Fruit fly (Drosophila melanogaster) whole organism, pupa: ENCODE results near the gene CG3513.

Experiments
- CG10348 ChIP-seq: fragments of 200-800 bp; sonication (Bioruptor generic); IDR thresholded peaks from 2 replicates; pipeline ENCODE4 v1.3.6; 2022; ENCODE audit warnings: missing biosample characterization, missing genetic modification characterization
- CG12605 ChIP-seq: fragments of 200-800 bp; sonication (Bioruptor generic); IDR thresholded peaks from 2 replicates; pipeline ENCODE4 v1.3.6; 2022; ENCODE audit warnings: missing biosample characterization, missing genetic modification characterization
- CG13204 ChIP-seq: fragments of 200-800 bp; sonication (Bioruptor generic); optimal IDR thresholded peaks from 2 replicates; lab custom pipeline; 2018; ENCODE audit warnings: missing biosample characterization, mild to moderate bottlenecking, missing genetic modification characterization, moderate library complexity
- CG14655 ChIP-seq: fragments of 200-800 bp; sonication (Bioruptor generic); optimal IDR thresholded peaks from 3 replicates; lab custom pipeline; 2017; ENCODE audit warnings: mild to moderate bottlenecking, missing biosample characterization, missing genetic modification reagents, missing genetic modification characterization
- CG15710 ChIP-seq: fragments of 200-800 bp; sonication (Bioruptor generic); optimal IDR thresholded peaks from 2 replicates; lab custom pipeline; 2018; ENCODE audit warnings: missing biosample characterization, mild to moderate bottlenecking, missing genetic modification characterization, moderate library complexity
- CG17806 ChIP-seq: fragments of 200-800 bp; sonication (Bioruptor generic); optimal IDR thresholded peaks from 2 replicates; lab custom pipeline; 2018; ENCODE audit warnings: missing biosample characterization, mild to moderate bottlenecking, missing genetic modification characterization, moderate library complexity
- CG32121 ChIP-seq: fragments of 200-800 bp; sonication (Bioruptor generic); IDR thresholded peaks from 2 replicates; pipeline ENCODE4 v1.3.6; 2022; ENCODE audit warnings: missing biosample characterization, missing genetic modification characterization
- CG34367 ChIP-seq: fragments of 200-800 bp; sonication (Bioruptor generic); optimal IDR thresholded peaks from 2 replicates; lab custom pipeline; 2018; ENCODE audit warnings: missing biosample characterization, mild to moderate bottlenecking, missing genetic modification characterization
- CG4496 ChIP-seq: fragments of 200-800 bp; sonication (Bioruptor generic); IDR thresholded peaks from 3 replicates; pipeline ENCODE4 v1.3.6; 2022; ENCODE audit warnings: missing biosample characterization, missing genetic modification characterization
- CG8159 ChIP-seq: fragments of 200-800 bp; sonication (Bioruptor generic); optimal IDR thresholded peaks from 3 replicates; lab custom pipeline; 2018; ENCODE audit warnings: missing biosample characterization, mild to moderate bottlenecking, missing genetic modification characterization, moderate library complexity
- CG8301 ChIP-seq: fragments of 200-800 bp; sonication (Bioruptor generic); optimal IDR thresholded peaks from 2 replicates; lab custom pipeline; 2018; ENCODE audit warnings: missing biosample characterization, mild to moderate bottlenecking, missing genetic modification characterization
- CG9948 ChIP-seq: fragments of 200-800 bp; sonication (Bioruptor generic); optimal IDR thresholded peaks from 2 replicates; lab custom pipeline; 2018; ENCODE audit warnings: missing biosample characterization, mild to moderate bottlenecking, missing genetic modification characterization, moderate library complexity
- D1 ChIP-seq: fragments of 200-800 bp; sonication (Bioruptor generic); optimal IDR thresholded peaks from 2 replicates; lab custom pipeline; 2018; ENCODE audit warnings: missing biosample characterization, mild to moderate bottlenecking, missing genetic modification characterization, moderate library complexity
- EcR ChIP-seq: fragments of 200-800 bp; sonication (Bioruptor generic); optimal IDR thresholded peaks from 3 replicates; lab custom pipeline; 2019; ENCODE audit warnings: missing biosample characterization, missing genetic modification characterization, mild to moderate bottlenecking, moderate library complexity, missing genetic modification reagents
- Ets98B ChIP-seq: fragments of 200-800 bp; sonication (Bioruptor generic); IDR thresholded peaks from 2 replicates; pipeline ENCODE4 v1.3.6; 2022; ENCODE audit warnings: missing biosample characterization, missing genetic modification characterization
- Pif1A ChIP-seq: fragments of 200-800 bp; sonication (Bioruptor generic); optimal IDR thresholded peaks from 3 replicates; lab custom pipeline; 2016; ENCODE audit warnings: missing biosample characterization, missing genetic modification characterization
- Pif1B ChIP-seq: fragments of 200-800 bp; sonication (Bioruptor generic); optimal IDR thresholded peaks from 3 replicates; lab custom pipeline; 2016; ENCODE audit warnings: missing biosample characterization, missing genetic modification characterization
- Snoo ChIP-seq: fragments of 200-800 bp; sonication (Bioruptor generic); optimal IDR thresholded peaks from 3 replicates; lab custom pipeline; 2017; ENCODE audit warnings: missing biosample characterization, mild to moderate bottlenecking, missing genetic modification characterization, inconsistent platforms
- fd96Ca ChIP-seq: fragments of 200-800 bp; sonication (Bioruptor generic); IDR thresholded peaks from 3 replicates; pipeline ENCODE4 v1.3.6; 2022; ENCODE audit warnings: missing biosample characterization, missing genetic modification characterization
- gl ChIP-seq: fragments of 200-800 bp; sonication (Bioruptor generic); optimal IDR thresholded peaks from 2 replicates; lab custom pipeline; 2018; ENCODE audit warnings: missing biosample characterization, mild to moderate bottlenecking, missing genetic modification characterization
- rn ChIP-seq: fragments of 200-800 bp; sonication (Bioruptor generic); IDR thresholded peaks from 2 replicates; pipeline ENCODE4 v1.3.6; 2022; ENCODE audit warnings: missing biosample characterization, missing genetic modification characterization

Gene CG3513

DNA sequence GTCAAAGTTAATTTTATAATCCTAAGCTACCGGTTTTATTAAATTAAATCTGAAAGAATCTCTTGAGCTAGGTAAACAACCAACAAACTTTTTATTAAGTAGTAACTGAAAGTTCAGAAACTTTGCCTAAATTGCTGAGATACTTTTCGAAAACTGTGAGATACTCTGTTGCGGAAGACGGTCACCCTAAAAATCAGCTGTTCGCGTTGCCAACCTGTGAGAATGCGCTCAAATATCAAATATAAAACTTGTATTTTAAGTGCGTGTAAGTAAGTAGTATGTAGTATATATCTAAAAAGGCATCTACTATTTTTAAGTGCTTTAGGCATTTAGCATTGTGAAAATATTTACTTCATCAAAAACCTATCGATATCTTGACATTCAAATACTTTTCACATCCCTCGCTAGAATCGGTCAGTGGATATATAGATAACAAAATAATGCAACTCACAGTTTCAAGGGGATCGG is 20.0 kb upstream of the CG3513 start, which contains the start of the genes CG31955 and CG2818:
TSS of gene CG31955 (minus strand) at position 157 of the 468 bp plus-strand sequence.
TSS of gene CG2818 (plus strand) at position 412 of the 468 bp plus-strand sequence.
- no peak for TF ChIP-seq Ets98B (GFP tag; lab: Robert Waterston, UW)
- no peak for TF ChIP-seq CG13204 (GFP tag; lab: Kevin White, UChicago)
- TF ChIP-seq CG9948 (tag; lab: Kevin White, UChicago): no peak
- no peak for TF ChIP-seq CG12605 (GFP tag; lab: Robert Waterston, UW)
- TF ChIP-seq CG32121 (GFP tag; lab: Robert Waterston, UW): no peak
- TF ChIP-seq D1 (tag; lab: Kevin White, UChicago): no peak
- no peak for TF ChIP-seq CG8301
- TF ChIP-seq Snoo (tag; lab: Kevin White, UChicago): no peak
- TF ChIP-seq CG15710 (tag; lab: Kevin White, UChicago): no peak
- no peak for TF ChIP-seq CG10348 (GFP tag; lab: Robert Waterston, UW)
- TF ChIP-seq rn (GFP tag; lab: Robert Waterston, UW): no peak
- TF ChIP-seq fd96Ca: no peak
- TF ChIP-seq Pif1B (GFP tag; lab: Kevin White, UChicago): no peak
- TF ChIP-seq CG8159 (tag; lab: Kevin White, UChicago): no peak
- TF ChIP-seq CG4496 (GFP tag; lab: Robert Waterston, UW): no peak
- no peak for TF ChIP-seq gl (tag; lab: Kevin White, UChicago)
- TF ChIP-seq CG14655: no peak
- TF ChIP-seq CG34367 (tag; lab: Kevin White, UChicago): no peak

DNA sequence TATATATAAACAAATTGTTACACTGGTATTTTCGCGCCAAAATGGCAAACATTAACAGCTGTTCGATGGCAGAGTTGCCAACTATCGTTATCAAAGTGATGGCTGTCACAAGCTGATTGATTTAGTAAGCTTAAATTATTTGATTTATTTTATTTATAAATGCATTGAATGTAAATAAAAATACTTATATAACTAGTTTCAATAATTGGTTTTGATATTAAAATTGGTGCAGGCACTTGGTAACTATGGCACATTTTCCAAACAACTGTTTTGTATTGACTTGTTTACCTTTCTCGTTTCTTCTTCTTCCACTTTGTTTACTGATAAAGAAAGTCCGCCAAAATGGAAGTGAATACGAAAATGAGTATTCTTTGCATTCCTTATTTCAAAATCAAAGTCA is 18.7 kb upstream of the CG3513 start, which contains the start of gene cutlet:
TSS of gene cutlet (minus strand) at position 84 of the 400 bp plus-strand sequence.
- TF ChIP-seq CG13204 (GFP tag; lab: Kevin White, UChicago): no peak

DNA sequence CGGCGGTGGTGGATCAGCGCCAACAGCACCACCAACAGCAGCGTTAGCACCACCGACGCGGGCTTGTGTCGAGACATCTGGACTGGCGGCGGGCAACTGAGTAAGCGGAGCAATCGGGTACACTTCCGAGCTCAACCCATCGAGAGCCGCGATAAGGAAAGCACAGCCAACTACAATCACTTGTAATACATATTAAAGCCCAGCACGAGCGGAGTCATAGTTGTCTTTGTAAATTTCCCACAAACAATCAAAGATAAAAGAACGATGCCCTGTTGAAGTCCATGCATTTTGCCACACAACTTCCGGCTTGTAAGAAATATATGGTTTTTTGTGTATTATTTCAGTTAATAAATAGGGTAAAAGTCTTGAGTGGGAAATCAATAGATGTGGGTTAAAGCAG is 14.0 kb upstream of the CG3513 start, which contains the start of gene CG31777:
TSS of gene CG31777 (minus strand) at position 101 of the 400 bp plus-strand sequence.
- TF ChIP-seq EcR (GFP tag; lab: Kevin White, UChicago): peak; percentile 56
- TF ChIP-seq CG15710 (tag; lab: Kevin White, UChicago): no peak
- TF ChIP-seq CG13204 (GFP tag; lab: Kevin White, UChicago): no peak
- TF ChIP-seq Pif1A (GFP tag; lab: Kevin White, UChicago): no peak

DNA sequence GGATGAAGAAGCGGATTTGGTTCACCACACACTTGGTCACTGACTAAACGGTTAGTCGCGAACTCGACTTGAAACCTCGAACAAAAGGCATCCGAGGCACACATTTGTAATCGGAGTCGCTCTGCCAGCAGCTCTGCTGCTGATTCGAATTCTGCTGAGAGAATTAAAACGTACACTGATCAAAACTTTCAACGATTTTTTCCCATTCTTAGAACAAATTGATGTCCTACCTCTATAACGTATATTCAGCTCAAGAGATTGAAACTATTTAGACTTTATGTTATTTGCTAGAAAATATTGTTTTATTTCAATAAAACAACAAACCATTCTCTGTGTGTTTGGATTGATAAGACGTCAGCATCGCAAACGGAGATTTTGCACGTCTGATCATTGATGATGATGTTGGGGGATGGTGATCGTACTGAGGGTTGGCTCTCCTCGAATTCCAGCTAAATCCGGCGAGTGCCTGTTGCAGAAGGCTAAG is 12.5 kb upstream of the CG3513 start, which contains the start of gene CG31778:
TSS of gene CG31778 (minus strand) at position 51 of the 484 bp plus-strand sequence.
- peak; percentile 74 for TF ChIP-seq CG34367 (tag; lab: Kevin White, UChicago)
- TF ChIP-seq D1 (tag; lab: Kevin White, UChicago): no peak
- peak; percentile 80 for TF ChIP-seq CG15710 (tag; lab: Kevin White, UChicago)
- TF ChIP-seq CG32121 (GFP tag; lab: Robert Waterston, UW): peak; percentile 76
- peak; percentile 79 for TF ChIP-seq Snoo (tag; lab: Kevin White, UChicago)
- TF ChIP-seq CG13204 (GFP tag; lab: Kevin White, UChicago): peak; percentile 15
- peak; percentile 58 for TF ChIP-seq Pif1B (GFP tag; lab: Kevin White, UChicago)
- peak; percentile 56 for TF ChIP-seq Pif1A (GFP tag; lab: Kevin White, UChicago)
- TF ChIP-seq CG17806: peak; percentile 81
- TF ChIP-seq CG8159 (tag; lab: Kevin White, UChicago): peak; percentile 77
- TF ChIP-seq fd96Ca: peak; percentile 69
- peak; percentile 45 for TF ChIP-seq gl (tag; lab: Kevin White, UChicago)
- TF ChIP-seq Ets98B (GFP tag; lab: Robert Waterston, UW): peak; percentile 84
- TF ChIP-seq EcR (GFP tag; lab: Kevin White, UChicago): no peak
- peak; percentile 87 for TF ChIP-seq CG4496 (GFP tag; lab: Robert Waterston, UW)
- peak; percentile 36; the same call in 1 of the 2 replicates for TF ChIP-seq rn (GFP tag; lab: Robert Waterston, UW)
- TF ChIP-seq CG12605 (GFP tag; lab: Robert Waterston, UW): peak; percentile 58
- TF ChIP-seq CG8301: peak; percentile 70
- peak; percentile 60 for TF ChIP-seq CG9948 (tag; lab: Kevin White, UChicago)
- peak; percentile 73 for TF ChIP-seq CG14655
- TF ChIP-seq CG10348 (GFP tag; lab: Robert Waterston, UW): no peak

DNA sequence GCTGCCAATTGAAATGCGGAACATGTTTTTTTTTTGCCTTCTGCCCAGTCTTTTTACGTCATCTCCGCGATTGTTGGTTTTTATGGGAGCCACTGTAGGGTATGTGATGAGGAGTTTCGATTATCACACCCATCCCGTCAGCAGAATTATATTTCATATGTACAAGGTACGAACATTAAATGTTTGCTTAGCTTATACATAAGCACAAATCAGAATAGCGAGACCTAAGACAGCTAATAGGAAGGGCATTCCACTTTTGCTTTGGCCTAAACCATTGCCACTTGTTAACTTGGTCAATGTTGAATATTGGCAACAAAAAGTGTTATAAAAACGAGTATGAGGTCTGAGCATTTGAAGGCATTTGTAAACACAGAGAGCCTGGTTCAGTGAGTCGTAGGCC is 10.3 kb upstream of the CG3513 start, which contains the start of gene CG2816:
TSS of gene CG2816 (plus strand) at position 400 of the 400 bp plus-strand sequence.
- TF ChIP-seq Ets98B (GFP tag; lab: Robert Waterston, UW) (peak; percentile 96), CG4496 (GFP tag; lab: Robert Waterston, UW) (peak; percentile 96), Pif1A (GFP tag; lab: Kevin White, UChicago) (peak; percentile 82), CG34367 (tag; lab: Kevin White, UChicago) (peak; percentile 47), CG10348 (GFP tag; lab: Robert Waterston, UW) (peak; percentile 90), CG14655 (peak; percentile 89), CG13204 (GFP tag; lab: Kevin White, UChicago) (no peak), CG12605 (GFP tag; lab: Robert Waterston, UW) (peak; percentile 91), CG17806 (peak; percentile 69), CG32121 (GFP tag; lab: Robert Waterston, UW) (peak; percentile 96), CG9948 (tag; lab: Kevin White, UChicago) (no peak), Snoo (tag; lab: Kevin White, UChicago) (peak; percentile 72), Pif1B (GFP tag; lab: Kevin White, UChicago) (peak; percentile 81), fd96Ca (peak; percentile 97), CG15710 (tag; lab: Kevin White, UChicago) (no peak), D1 (tag; lab: Kevin White, UChicago) (no peak), CG8301 (peak; percentile 85), gl (tag; lab: Kevin White, UChicago) (no peak), rn (GFP tag; lab: Robert Waterston, UW) (peak; percentile 91)
